Worm (Caenorhabditis elegans) whole organism, young adult: ENCODE measurements around the gene prdx-3.
"Not testable (repeated sequence)": the region's sequence is repeated elsewhere in the genome, so short reads cannot be mapped to it uniquely, and the experiment has no call there.

Experiments
- C06A6.2 ChIP-seq: fragments of 200-800 bp; sonication (Bioruptor generic); conservative IDR thresholded peaks from 2 replicates; pipeline ENCODE4 v1.3.6; 2022; ENCODE audit warnings: missing genetic modification characterization, missing compliant biosample characterization
- F22D6.2 ChIP-seq: sonication (generic microtip); optimal IDR thresholded peaks from 2 replicates; lab custom pipeline; 2016; ENCODE audit warnings: mild to moderate bottlenecking, missing genetic modification characterization, missing compliant biosample characterization
- F33H1.4 ChIP-seq: fragments of 200-800 bp; sonication (Bioruptor generic); IDR thresholded peaks from 2 replicates; pipeline ENCODE4 v1.3.6; 2022; ENCODE audit warnings: missing genetic modification reagents, missing genetic modification characterization, missing compliant biosample characterization
- F49E8.2 ChIP-seq: sonication (generic microtip); optimal IDR thresholded peaks from 3 replicates; lab custom pipeline; 2017; ENCODE audit warnings: missing genetic modification characterization, mild to moderate bottlenecking, missing compliant biosample characterization, antibody characterized with exemption, moderate library complexity; ENCODE audit not compliant: insufficient read depth
- K11D2.4 ChIP-seq: fragments of 200-800 bp; sonication (Bioruptor generic); IDR thresholded peaks from 2 replicates; pipeline ENCODE4 v1.3.6; 2022; ENCODE audit warnings: missing genetic modification reagents, missing genetic modification characterization, missing compliant biosample characterization
- T07F8.4 ChIP-seq: sonication (generic microtip); optimal IDR thresholded peaks from 2 replicates; lab custom pipeline; 2016; ENCODE audit warnings: mild to moderate bottlenecking, missing genetic modification characterization, moderate library complexity, missing compliant biosample characterization
- Y53F4B.3 ChIP-seq: fragments of 200-800 bp; sonication (Bioruptor generic); IDR thresholded peaks from 2 replicates; pipeline ENCODE4 v1.3.6; 2022; ENCODE audit warnings: missing genetic modification reagents, missing genetic modification characterization, missing compliant biosample characterization
- Y56A3A.18 ChIP-seq: fragments of 200-800 bp; sonication (Bioruptor generic); IDR thresholded peaks from 2 replicates; pipeline ENCODE4 v1.3.6; 2022; ENCODE audit warnings: missing genetic modification reagents, missing genetic modification characterization, missing compliant biosample characterization
- aptf-3 ChIP-seq: fragments of 200-800 bp; sonication (Bioruptor generic); IDR thresholded peaks from 2 replicates; pipeline ENCODE4 v1.3.6; 2022; ENCODE audit warnings: missing genetic modification characterization, missing compliant biosample characterization
- atf-7 ChIP-seq: sonication (generic microtip); optimal IDR thresholded peaks from 2 replicates; lab custom pipeline; 2017; ENCODE audit warnings: mild to moderate bottlenecking, missing genetic modification characterization, missing compliant biosample characterization
- athp-1 ChIP-seq: sonication (generic microtip); optimal IDR thresholded peaks from 2 replicates; lab custom pipeline; 2017; ENCODE audit warnings: mild to moderate bottlenecking, missing genetic modification characterization, missing compliant biosample characterization
- attf-5 ChIP-seq: fragments of 200-800 bp; sonication (Bioruptor generic); optimal IDR thresholded peaks from 2 replicates; lab custom pipeline; 2018; ENCODE audit warnings: mild to moderate bottlenecking, missing genetic modification characterization, missing compliant biosample characterization
- attf-6 ChIP-seq: fragments of 200-800 bp; sonication (Bioruptor generic); IDR thresholded peaks from 2 replicates; pipeline ENCODE4 v1.3.6; 2022; ENCODE audit warnings: missing genetic modification reagents, missing genetic modification characterization, missing compliant biosample characterization
- ceh-58 ChIP-seq: fragments of 200-800 bp; sonication (Bioruptor generic); IDR thresholded peaks from 2 replicates; pipeline ENCODE4 v1.3.6; 2022; ENCODE audit warnings: missing genetic modification characterization, missing compliant biosample characterization
- ceh-91 ChIP-seq: fragments of 200-800 bp; sonication (Bioruptor generic); IDR thresholded peaks from 2 replicates; pipeline ENCODE4 v1.3.6; 2022; ENCODE audit warnings: missing genetic modification reagents, missing genetic modification characterization, missing compliant biosample characterization
- dox-1 ChIP-seq: fragments of 200-800 bp; sonication (Bioruptor generic); IDR thresholded peaks from 2 replicates; pipeline ENCODE4 v1.3.6; 2022; ENCODE audit warnings: missing genetic modification reagents, missing genetic modification characterization, missing compliant biosample characterization
- ekl-4 ChIP-seq: fragments of 200-800 bp; sonication (Bioruptor generic); IDR thresholded peaks from 2 replicates; pipeline ENCODE4 v1.3.6; 2022; ENCODE audit warnings: missing genetic modification reagents, missing genetic modification characterization, missing compliant biosample characterization
- ets-4 ChIP-seq: fragments of 200-800 bp; sonication (Bioruptor generic); optimal IDR thresholded peaks from 2 replicates; lab custom pipeline; 2018; ENCODE audit warnings: mild to moderate bottlenecking, missing genetic modification characterization, missing compliant biosample characterization
- fkh-3 ChIP-seq: sonication (generic microtip); optimal IDR thresholded peaks from 2 replicates; lab custom pipeline; 2016; ENCODE audit warnings: mild to moderate bottlenecking, missing genetic modification characterization, missing compliant biosample characterization
- hlh-12 ChIP-seq: sonication (generic microtip); optimal IDR thresholded peaks from 2 replicates; lab custom pipeline; 2016; ENCODE audit warnings: missing genetic modification characterization, missing compliant biosample characterization
- hsf-1 ChIP-seq: fragments of 200-800 bp; sonication (Bioruptor generic); IDR thresholded peaks from 2 replicates; pipeline ENCODE4 v1.3.6; 2022; ENCODE audit warnings: missing genetic modification reagents, missing genetic modification characterization, missing compliant biosample characterization
- lag-1 ChIP-seq: fragments of 200-800 bp; sonication (Bioruptor generic); IDR thresholded peaks from 2 replicates; pipeline ENCODE4 v1.3.6; 2022; ENCODE audit warnings: missing genetic modification reagents, missing genetic modification characterization, missing compliant biosample characterization
- let-526 ChIP-seq: fragments of 200-800 bp; sonication (Bioruptor generic); IDR thresholded peaks from 2 replicates; pipeline ENCODE4 v1.3.6; 2022; ENCODE audit warnings: missing genetic modification reagents, missing genetic modification characterization, missing compliant biosample characterization
- mcd-1 ChIP-seq: fragments of 200-800 bp; sonication (Bioruptor generic); IDR thresholded peaks from 2 replicates; pipeline ENCODE4 v1.3.6; 2022; ENCODE audit warnings: missing genetic modification reagents, missing genetic modification characterization, missing compliant biosample characterization
- nhr-27 ChIP-seq: fragments of 200-800 bp; sonication (Bioruptor generic); optimal IDR thresholded peaks from 2 replicates; lab custom pipeline; 2018; ENCODE audit warnings: mild to moderate bottlenecking, missing genetic modification characterization, moderate library complexity, missing compliant biosample characterization
- rcor-1 ChIP-seq: fragments of 200-800 bp; sonication (Bioruptor generic); IDR thresholded peaks from 2 replicates; pipeline ENCODE4 v1.3.6; 2022; ENCODE audit warnings: missing genetic modification reagents, missing genetic modification characterization, missing compliant biosample characterization
- sdz-38 ChIP-seq: sonication (generic microtip); optimal IDR thresholded peaks from 2 replicates; lab custom pipeline; 2016; ENCODE audit warnings: missing genotype, missing genetic modification characterization, missing compliant biosample characterization
- snpc-1.3 ChIP-seq: sonication (generic microtip); optimal IDR thresholded peaks from 2 replicates; lab custom pipeline; 2017; ENCODE audit warnings: missing genetic modification characterization, mild to moderate bottlenecking, missing compliant biosample characterization, antibody characterized with exemption, moderate library complexity, missing genotype, missing genetic modification reagents; ENCODE audit not compliant: insufficient read depth
- snpc-4 ChIP-seq, 5 experiments: fragments of 150-350 bp in 1 of 5; sonication (generic microtip) in 4 of 5; optimal IDR thresholded peaks; 2 replicates each; lab custom pipeline; 2014 to 2018; ENCODE audit warnings: missing genetic modification characterization in 5 of 5, missing biosample characterization in 3 of 5, antibody characterized with exemption in 2 of 5, mild to moderate bottlenecking in 2 of 5, missing compliant biosample characterization in 2 of 5, missing genotype in 2 of 5, moderate library complexity in 2 of 5, missing genetic modification reagents in 1 of 5
- sptf-2 ChIP-seq: fragments of 200-800 bp; sonication (Bioruptor generic); optimal IDR thresholded peaks from 2 replicates; lab custom pipeline; 2018; ENCODE audit warnings: mild to moderate bottlenecking, missing genetic modification characterization, missing compliant biosample characterization
- tbp1 ChIP-seq: fragments of 200-800 bp; sonication (Bioruptor generic); optimal IDR thresholded peaks from 2 replicates; lab custom pipeline; 2018; ENCODE audit warnings: mild to moderate bottlenecking, missing genetic modification characterization, missing compliant biosample characterization
- xnd-1 ChIP-seq: sonication (generic microtip); optimal IDR thresholded peaks from 2 replicates; lab custom pipeline; 2016; ENCODE audit warnings: missing genotype, missing genetic modification reagents, missing genetic modification characterization, missing compliant biosample characterization
- zim-3 ChIP-seq: sonication (generic microtip); optimal IDR thresholded peaks from 2 replicates; lab custom pipeline; 2017; ENCODE audit warnings: mild to moderate bottlenecking, missing genetic modification characterization, moderate library complexity, missing compliant biosample characterization
- ztf-6 ChIP-seq: fragments of 200-800 bp; sonication (Bioruptor generic); IDR thresholded peaks from 2 replicates; pipeline ENCODE4 v1.3.6; 2022; ENCODE audit warnings: missing genetic modification reagents, missing genetic modification characterization, missing compliant biosample characterization

Gene prdx-3

ce11 chrIII:4369381-4369809 lies 37.8 kb upstream of the prdx-3 start (continued):
- TF ChIP-seq let-526 (GFP tag; lab: Robert Waterston, UW) (peak; percentile 4; the same call in 1 of the 2 replicates), F33H1.4 (GFP tag; lab: Robert Waterston, UW) (peak; percentile 45; the same call in 1 of the 2 replicates), tbp1 (GFP tag; lab: Kevin White, UChicago) (peak; percentile 79), dox-1 (GFP tag; lab: Robert Waterston, UW) (peak; percentile 94), attf-5 (peak; percentile 58), attf-6 (GFP tag; lab: Robert Waterston, UW) (0 out of 2 replicates have a peak, but pooled peaks have one; percentile 50), atf-7 (tag; lab: Kevin White, UChicago) (peak; percentile 24), mcd-1 (peak; percentile 80), snpc-4 (tag; optimal IDR thresholded peaks at IDR 0.05; lab: Kevin White, UChicago) (peak in 2 of 4 experiments; percentile 44 to 65), F22D6.2 (tag; lab: Kevin White, UChicago) (peak; percentile 1), ekl-4 (peak; percentile 64; the same call in 1 of the 2 replicates), Y56A3A.18 (GFP tag; lab: Robert Waterston, UW) (peak; percentile 62; the same call in 1 of the 2 replicates)
- TF ChIP-seq snpc-4 (GFP tag; optimal IDR thresholded peaks at IDR 0.05; lab: Kevin White, UChicago): not testable (repeated sequence)
- TF ChIP-seq, all 124 proteins: peak for 54; not testable (repeated sequence) for 70

- no peak for TF ChIP-seq Y53F4B.3 (GFP tag; lab: Robert Waterston, UW)
- no peak for TF ChIP-seq F22D6.2 (tag; lab: Kevin White, UChicago)
- no peak for TF ChIP-seq F33H1.4 (GFP tag; lab: Robert Waterston, UW)
- TF ChIP-seq C06A6.2: no peak
- no peak for TF ChIP-seq nhr-27
- no peak for TF ChIP-seq hlh-12 (tag; lab: Kevin White, UChicago)
- TF ChIP-seq fkh-3: no peak
- TF ChIP-seq ets-4 (GFP tag; lab: Kevin White, UChicago): no peak
- TF ChIP-seq lag-1 (GFP tag; lab: Robert Waterston, UW): no peak
- TF ChIP-seq sdz-38 (tag; lab: Kevin White, UChicago): no peak
- no peak for TF ChIP-seq ztf-6 (GFP tag; lab: Robert Waterston, UW)
- no peak for TF ChIP-seq aptf-3
These were observed 36.7 kb upstream of the prdx-3 start, which contains the start of gene ckb-3 for ce11 chrIII:4370585-4370984. TSS of gene ckb-3 (plus strand) at chrIII:4370885.

- TF ChIP-seq F22D6.2 (tag; lab: Kevin White, UChicago): no peak
- TF ChIP-seq ets-4 (GFP tag; lab: Kevin White, UChicago): no peak
- TF ChIP-seq zim-3 (tag; lab: Kevin White, UChicago): no peak
- no peak for TF ChIP-seq hsf-1 (GFP tag; lab: Robert Waterston, UW)
- no peak for TF ChIP-seq atf-7 (tag; lab: Kevin White, UChicago)
- TF ChIP-seq T07F8.4: no peak
- no peak for TF ChIP-seq snpc-1.3 (tag; lab: Kevin White, UChicago)
- TF ChIP-seq lag-1 (GFP tag; lab: Robert Waterston, UW): no peak
- no peak for TF ChIP-seq xnd-1 (tag; lab: Kevin White, UChicago)
- no peak for TF ChIP-seq nhr-27
- TF ChIP-seq ceh-58 (GFP tag; lab: Robert Waterston, UW): no peak
- TF ChIP-seq ceh-91 (GFP tag; lab: Robert Waterston, UW): no peak
- no peak for TF ChIP-seq F49E8.2 (tag; lab: Kevin White, UChicago)
- no peak for TF ChIP-seq rcor-1 (GFP tag; lab: Robert Waterston, UW)
- no peak for TF ChIP-seq sptf-2 (GFP tag; lab: Kevin White, UChicago)
- TF ChIP-seq let-526 (GFP tag; lab: Robert Waterston, UW): no peak
- no peak for TF ChIP-seq K11D2.4
- TF ChIP-seq athp-1: no peak
These were observed 34.4 kb upstream of the prdx-3 start for ce11 chrIII:4372894-4373293.
